Worm (Caenorhabditis elegans) whole organism, L1 larva: ENCODE measurements around the gene ZK546.5.

Source experiments
- C04F5.9 ChIP-seq: sonication (generic microtip); optimal IDR thresholded peaks from 2 replicates; lab custom pipeline; 2016; ENCODE audit warnings: missing genetic modification characterization, missing compliant biosample characterization
- C16A3.4 ChIP-seq: fragments of 150-350 bp; optimal IDR thresholded peaks from 2 replicates; lab custom pipeline; 2014; ENCODE audit warnings: missing biosample characterization, missing genetic modification characterization
- C34B4.2 ChIP-seq: sonication (generic microtip); optimal IDR thresholded peaks from 2 replicates; lab custom pipeline; 2017; ENCODE audit warnings: mild to moderate bottlenecking, missing genetic modification characterization, missing compliant biosample characterization
- F16B12.6 ChIP-seq: fragments of 150-350 bp; optimal IDR thresholded peaks from 2 replicates; lab custom pipeline; 2014; ENCODE audit warnings: missing biosample characterization, missing genetic modification characterization
- aha-1 ChIP-seq: fragments of 150-350 bp; optimal IDR thresholded peaks from 2 replicates; lab custom pipeline; 2014; ENCODE audit warnings: missing biosample characterization, missing genetic modification characterization
- alr-1 ChIP-seq: fragments of 200-800 bp; sonication (Bioruptor generic); optimal IDR thresholded peaks from 2 replicates; lab custom pipeline; 2018; ENCODE audit warnings: borderline replicate concordance, mild to moderate bottlenecking, missing genetic modification characterization, missing compliant biosample characterization
- aly-2 ChIP-seq: fragments of 150-350 bp; optimal IDR thresholded peaks from 2 replicates; lab custom pipeline; 2014; ENCODE audit warnings: missing biosample characterization, missing genetic modification characterization
- ceh-90 ChIP-seq: sonication (generic microtip); optimal IDR thresholded peaks from 2 replicates; lab custom pipeline; 2016; ENCODE audit warnings: missing genetic modification characterization, missing compliant biosample characterization
- dsc-1 ChIP-seq: sonication (generic microtip); optimal IDR thresholded peaks from 2 replicates; lab custom pipeline; 2016; ENCODE audit warnings: mild to moderate bottlenecking, missing genetic modification characterization, missing compliant biosample characterization
- efl-1 ChIP-seq, 4 experiments: fragments of 150-350 bp; optimal IDR thresholded peaks in 3 of 4; peaks in 1 of 4; 1 replicate in 1 of 4; 2 replicates in 3 of 4; lab custom pipeline; 2014; ENCODE audit warnings: missing biosample characterization in 2 of 4, missing genetic modification characterization in 2 of 4, missing genetic modification reagents in 2 of 4
- efl-3 ChIP-seq: fragments of 200-800 bp; sonication (Bioruptor generic); optimal IDR thresholded peaks from 2 replicates; lab custom pipeline; 2018; ENCODE audit warnings: mild to moderate bottlenecking, missing genetic modification characterization, missing compliant biosample characterization
- egl-13 ChIP-seq: sonication (generic microtip); optimal IDR thresholded peaks from 2 replicates; lab custom pipeline; 2016; ENCODE audit warnings: missing genotype, missing genetic modification reagents, missing genetic modification characterization, missing compliant biosample characterization
- egl-27 ChIP-seq, 2 experiments: fragments of 150-350 bp in 1 of 2; sonication (generic microtip); optimal IDR thresholded peaks; 3 replicates each; lab custom pipeline; 2017 to 2018; ENCODE audit warnings: missing biosample characterization in 2 of 2, missing genetic modification characterization in 2 of 2, missing genetic modification reagents in 2 of 2
- elt-3 ChIP-seq, 6 experiments: fragments of 150-350 bp in 1 of 6; sonication (generic microtip); optimal IDR thresholded peaks; 2 replicates each; lab custom pipeline; 2017 to 2018; ENCODE audit warnings: missing biosample characterization in 6 of 6, missing genetic modification characterization in 6 of 6, inconsistent platforms in 1 of 6
- ets-5 ChIP-seq: fragments of 200-800 bp; sonication (Bioruptor generic); IDR thresholded peaks from 2 replicates; pipeline ENCODE4 v1.3.6; 2022; ENCODE audit warnings: missing genetic modification characterization, missing compliant biosample characterization
- fkh-10 ChIP-seq: sonication (generic microtip); optimal IDR thresholded peaks from 2 replicates; lab custom pipeline; 2017; ENCODE audit warnings: missing biosample characterization, missing genetic modification reagents, missing genetic modification characterization
- fos-1 ChIP-seq: fragments of 150-350 bp; optimal IDR thresholded peaks from 2 replicates; lab custom pipeline; 2014; ENCODE audit warnings: missing biosample characterization, missing genetic modification characterization
- hlh-17 ChIP-seq: fragments of 200-800 bp; sonication (Bioruptor generic); optimal IDR thresholded peaks from 2 replicates; lab custom pipeline; 2018; ENCODE audit warnings: missing genetic modification characterization, mild to moderate bottlenecking, missing compliant biosample characterization, moderate library complexity, borderline replicate concordance
- hlh-4 ChIP-seq: sonication (generic microtip); optimal IDR thresholded peaks from 2 replicates; lab custom pipeline; 2016; ENCODE audit warnings: mild to moderate bottlenecking, missing genetic modification characterization, missing compliant biosample characterization
- irx-1 ChIP-seq: sonication (generic microtip); optimal IDR thresholded peaks from 2 replicates; lab custom pipeline; 2016; ENCODE audit warnings: missing genetic modification characterization, missing compliant biosample characterization
- isw-1 ChIP-seq: fragments of 200-800 bp; sonication (Bioruptor generic); IDR thresholded peaks from 2 replicates; pipeline ENCODE4 v1.3.6; 2022; ENCODE audit warnings: missing genetic modification characterization, missing compliant biosample characterization
- jun-1 ChIP-seq: fragments of 150-350 bp; optimal IDR thresholded peaks from 2 replicates; lab custom pipeline; 2014; ENCODE audit warnings: missing biosample characterization, missing genetic modification reagents, missing genetic modification characterization
- lin-13 ChIP-seq: fragments of 150-350 bp; optimal IDR thresholded peaks from 2 replicates; lab custom pipeline; 2014; ENCODE audit warnings: missing biosample characterization, missing genetic modification reagents, missing genetic modification characterization
- lin-15B ChIP-seq: fragments of 150-350 bp; sonication (generic microtip); optimal IDR thresholded peaks from 3 replicates; lab custom pipeline; 2014; ENCODE audit warnings: missing biosample characterization, missing genetic modification characterization
- lin-35 ChIP-seq, 2 experiments: fragments of 150-350 bp; optimal IDR thresholded peaks; 2 replicates each; lab custom pipeline; 2014; ENCODE audit warnings: missing biosample characterization in 2 of 2, missing genetic modification characterization in 2 of 2, missing genetic modification reagents in 2 of 2
- mep-1 ChIP-seq: fragments of 150-350 bp; optimal IDR thresholded peaks from 2 replicates; lab custom pipeline; 2014; ENCODE audit warnings: missing biosample characterization, missing genetic modification characterization
- nhr-11 ChIP-seq: fragments of 150-350 bp; optimal IDR thresholded peaks from 2 replicates; lab custom pipeline; 2014; ENCODE audit warnings: missing biosample characterization, missing genetic modification characterization
- nhr-19 ChIP-seq: fragments of 200-800 bp; sonication (Bioruptor generic); conservative IDR thresholded peaks from 2 replicates; pipeline ENCODE4 v1.3.6; 2022; ENCODE audit warnings: missing genetic modification characterization, missing compliant biosample characterization
- nhr-20 ChIP-seq: sonication (generic microtip); optimal IDR thresholded peaks from 2 replicates; lab custom pipeline; 2016; ENCODE audit warnings: mild to moderate bottlenecking, missing genetic modification characterization, missing compliant biosample characterization
- nhr-237 ChIP-seq: fragments of 150-350 bp; optimal IDR thresholded peaks from 2 replicates; lab custom pipeline; 2014; ENCODE audit warnings: missing biosample characterization, missing genetic modification characterization
- nhr-28 ChIP-seq: fragments of 150-350 bp; optimal IDR thresholded peaks from 2 replicates; lab custom pipeline; 2014; ENCODE audit warnings: missing biosample characterization, missing genetic modification characterization
- nhr-47 ChIP-seq: sonication (generic microtip); optimal IDR thresholded peaks from 2 replicates; lab custom pipeline; 2016; ENCODE audit warnings: mild to moderate bottlenecking, missing genetic modification characterization, moderate library complexity, missing compliant biosample characterization
- nhr-71 ChIP-seq: sonication (generic microtip); optimal IDR thresholded peaks from 2 replicates; lab custom pipeline; 2016; ENCODE audit warnings: mild to moderate bottlenecking, missing genetic modification characterization, moderate library complexity, missing compliant biosample characterization
- nhr-85 ChIP-seq: sonication (generic microtip); peaks from one replicate; lab custom pipeline; 2016; ENCODE audit warnings: missing genetic modification characterization, inconsistent platforms, missing compliant biosample characterization
- nhr-90 ChIP-seq: sonication (generic microtip); optimal IDR thresholded peaks from 2 replicates; lab custom pipeline; 2016; ENCODE audit warnings: mild to moderate bottlenecking, missing genetic modification characterization, missing compliant biosample characterization; ENCODE audit not compliant: poor library complexity
- pqm-1 ChIP-seq: sonication (generic microtip); optimal IDR thresholded peaks from 3 replicates; lab custom pipeline; 2017; ENCODE audit warnings: missing biosample characterization, missing genetic modification characterization
- snpc-4 ChIP-seq: fragments of 150-350 bp; optimal IDR thresholded peaks from 2 replicates; lab custom pipeline; 2014; ENCODE audit warnings: missing biosample characterization, missing genetic modification characterization
- snu-23 ChIP-seq: sonication (generic microtip); optimal IDR thresholded peaks from 2 replicates; lab custom pipeline; 2016; ENCODE audit warnings: missing genetic modification characterization, missing compliant biosample characterization
- sox-4 ChIP-seq: sonication (generic microtip); optimal IDR thresholded peaks from 2 replicates; lab custom pipeline; 2016; ENCODE audit warnings: missing genetic modification characterization, missing compliant biosample characterization
- tlp-1 ChIP-seq: fragments of 150-350 bp; optimal IDR thresholded peaks from 2 replicates; lab custom pipeline; 2014; ENCODE audit warnings: missing biosample characterization, missing genetic modification characterization
- unc-130 ChIP-seq: fragments of 150-350 bp; optimal IDR thresholded peaks from 2 replicates; lab custom pipeline; 2017; ENCODE audit warnings: missing biosample characterization, missing genetic modification characterization, inconsistent platforms
- unc-86 ChIP-seq: sonication (generic microtip); optimal IDR thresholded peaks from 2 replicates; lab custom pipeline; 2016; ENCODE audit warnings: missing genetic modification characterization, missing compliant biosample characterization
- unc-98 ChIP-seq: fragments of 200-800 bp; sonication (Bioruptor generic); IDR thresholded peaks from 2 replicates; pipeline ENCODE4 v1.3.6; 2022; ENCODE audit warnings: missing genetic modification characterization, missing compliant biosample characterization
- vab-15 ChIP-seq: sonication (generic microtip); optimal IDR thresholded peaks from 2 replicates; lab custom pipeline; 2017; ENCODE audit warnings: missing genotype, mild to moderate bottlenecking, missing genetic modification characterization, missing compliant biosample characterization
- zag-1 ChIP-seq: fragments of 150-350 bp; optimal IDR thresholded peaks from 2 replicates; lab custom pipeline; 2014; ENCODE audit warnings: missing biosample characterization, missing genetic modification characterization
- zip-4 ChIP-seq: fragments of 200-800 bp; sonication (Bioruptor generic); optimal IDR thresholded peaks from 2 replicates; lab custom pipeline; 2018; ENCODE audit warnings: mild to moderate bottlenecking, missing genetic modification characterization, moderate library complexity, missing compliant biosample characterization
- ztf-11 ChIP-seq, 2 experiments: sonication (generic microtip); optimal IDR thresholded peaks; 2 replicates each; lab custom pipeline; 2016 to 2017; ENCODE audit warnings: missing genetic modification characterization in 2 of 2, missing biosample characterization in 1 of 2, missing compliant biosample characterization in 1 of 2

The ZK546.5 gene

DNA sequence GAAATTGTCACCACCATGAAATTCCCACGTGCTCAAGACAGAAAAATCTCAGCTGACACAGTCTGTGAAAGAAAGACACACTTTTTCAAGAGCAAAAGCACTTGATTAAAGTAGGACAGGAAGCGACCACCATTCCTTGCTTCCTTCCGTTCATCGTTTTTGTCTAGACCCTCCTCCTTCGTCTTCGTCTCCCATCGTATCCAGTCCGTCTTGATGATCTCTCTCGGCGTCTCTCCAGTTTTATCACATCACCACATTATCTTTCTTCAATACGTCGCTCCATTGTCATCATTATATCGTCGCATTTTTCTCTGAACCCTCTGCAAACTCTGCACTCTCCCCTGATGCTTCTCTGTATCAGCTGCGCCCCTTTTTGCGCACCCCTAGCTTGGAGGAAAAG, 27.5 kb upstream of the ZK546.5 start (continued):
- TF ChIP-seq snu-23 (GFP tag; lab: Kevin White, UChicago), result peak; percentile 14
- TF ChIP-seq nhr-47 (tag; lab: Kevin White, UChicago), result peak; percentile 28
- TF ChIP-seq zag-1, result no peak
- TF ChIP-seq unc-86 (tag; lab: Kevin White, UChicago), result peak; percentile 13
- no peak for TF ChIP-seq sox-4
- TF ChIP-seq alr-1 (tag; lab: Kevin White, UChicago), result no peak
- TF ChIP-seq jun-1 (tag; lab: Kevin White, UChicago), result no peak
- TF ChIP-seq nhr-28 (tag; lab: Kevin White, UChicago), result no peak
- no peak for TF ChIP-seq dsc-1 (tag; lab: Kevin White, UChicago)
- TF ChIP-seq nhr-11, result no peak
- TF ChIP-seq lin-35 (GFP tag; optimal IDR thresholded peaks at IDR 0.05; lab: Kevin White, UChicago), result no peak
- TF ChIP-seq unc-130, result peak; percentile 12
- TF ChIP-seq nhr-71, result peak; percentile 45
- TF ChIP-seq ztf-11 (tag; optimal IDR thresholded peaks at IDR 0.05; lab: Kevin White, UChicago), result no peak
- TF ChIP-seq elt-3 (tag; optimal IDR thresholded peaks at IDR 0.05; lab: Kevin White, UChicago), result peak in 1 of 6 experiments; percentile 7
- TF ChIP-seq C04F5.9 (tag; lab: Kevin White, UChicago), result no peak
- TF ChIP-seq unc-98 (GFP tag; lab: Robert Waterston, UW), result no peak
- TF ChIP-seq nhr-85, result no peak
- TF ChIP-seq F16B12.6, result no peak
- no peak for TF ChIP-seq egl-13 (tag; lab: Kevin White, UChicago)
- TF ChIP-seq vab-15 (tag; lab: Kevin White, UChicago), result no peak
- TF ChIP-seq nhr-90 (tag; lab: Kevin White, UChicago), result no peak
- peak; percentile 19 for TF ChIP-seq mep-1 (tag; lab: Kevin White, UChicago)
- no peak for TF ChIP-seq hlh-4 (tag; lab: Kevin White, UChicago)
- no peak for TF ChIP-seq C16A3.4
- TF ChIP-seq aha-1, result no peak
- TF ChIP-seq ets-5 (GFP tag; lab: Robert Waterston, UW), result no peak
- no peak for TF ChIP-seq aly-2 (tag; lab: Kevin White, UChicago)
- TF ChIP-seq irx-1 (tag; lab: Kevin White, UChicago), result no peak
- TF ChIP-seq lin-15B (tag; lab: Kevin White, UChicago), result no peak
- no peak for TF ChIP-seq zip-4
- no peak for TF ChIP-seq fkh-10
- no peak for TF ChIP-seq nhr-20 (tag; lab: Kevin White, UChicago)
- no peak for TF ChIP-seq ceh-90 (tag; lab: Kevin White, UChicago)
- TF ChIP-seq C34B4.2 (tag; lab: Kevin White, UChicago), result no peak
- TF ChIP-seq, all 84 proteins: peak for 16

- TF ChIP-seq snpc-4 (tag; lab: Kevin White, UChicago) (no peak), nhr-237 (tag; lab: Kevin White, UChicago) (no peak), fos-1 (tag; lab: Kevin White, UChicago) (no peak), nhr-85 (no peak), tlp-1 (tag; lab: Kevin White, UChicago) (no peak)
Observed at ce11 chrII:4914214-4914613, 21.4 kb upstream of the ZK546.5 start, which contains the start of gene R05F9.11. TSS of gene R05F9.11 (minus strand) at chrII:4914218.

DNA sequence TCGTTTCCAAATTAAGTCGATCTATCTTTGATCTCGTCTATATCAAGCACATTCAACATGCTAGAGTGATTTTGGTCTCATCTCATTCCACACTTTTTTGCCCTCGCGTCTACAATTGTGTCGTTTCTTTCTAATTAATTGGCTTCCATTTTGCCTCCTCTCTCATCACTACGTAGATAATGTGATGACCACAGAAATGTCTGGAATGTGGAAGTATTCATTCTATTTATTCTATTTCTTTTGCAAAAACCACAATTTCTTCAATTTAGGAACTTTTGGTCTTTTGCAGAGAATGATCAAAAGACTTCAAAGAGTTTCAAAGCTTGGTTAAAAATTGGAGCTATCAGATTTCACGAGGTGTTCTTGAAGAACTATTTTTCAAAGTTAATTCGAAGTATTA, 20.0 kb upstream of the ZK546.5 start:
- TF ChIP-seq egl-27 (tag; optimal IDR thresholded peaks at IDR 0.05; lab: Kevin White, UChicago) (no peak), nhr-28 (tag; lab: Kevin White, UChicago) (no peak), efl-3 (GFP tag; lab: Kevin White, UChicago) (no peak), efl-1 (optimal IDR thresholded peaks at IDR 0.05; lab: Kevin White, UChicago) (no peak), efl-1 (GFP tag; optimal IDR thresholded peaks at IDR 0.05 in 1 of 2; lab: Kevin White, UChicago) (peak in 1 of 2 experiments; percentile 63), unc-98 (GFP tag; lab: Robert Waterston, UW) (no peak), nhr-85 (peak; percentile 71), hlh-17 (GFP tag; lab: Kevin White, UChicago) (no peak), mep-1 (tag; lab: Kevin White, UChicago) (no peak), elt-3 (tag; optimal IDR thresholded peaks at IDR 0.05; lab: Kevin White, UChicago) (no peak), pqm-1 (tag; lab: Kevin White, UChicago) (no peak), ceh-90 (tag; lab: Kevin White, UChicago) (no peak), nhr-90 (tag; lab: Kevin White, UChicago) (no peak), unc-130 (no peak), isw-1 (no peak), lin-13 (no peak), nhr-20 (tag; lab: Kevin White, UChicago) (no peak), nhr-19 (no peak)
